Worm (Caenorhabditis elegans) whole organism, L1 larva: ENCODE data around the gene fig-1.

Experiments used
- C16A3.4 ChIP-seq: fragments of 150-350 bp; optimal IDR thresholded peaks from 2 replicates; lab custom pipeline; 2014; ENCODE audit warnings: missing biosample characterization, missing genetic modification characterization
- F16B12.6 ChIP-seq: fragments of 150-350 bp; optimal IDR thresholded peaks from 2 replicates; lab custom pipeline; 2014; ENCODE audit warnings: missing biosample characterization, missing genetic modification characterization
- Y116A8C.19 ChIP-seq: sonication (generic microtip); optimal IDR thresholded peaks from 2 replicates; lab custom pipeline; 2016; ENCODE audit warnings: missing compliant biosample characterization, missing genetic modification characterization, borderline replicate concordance
- aly-2 ChIP-seq: fragments of 150-350 bp; optimal IDR thresholded peaks from 2 replicates; lab custom pipeline; 2014; ENCODE audit warnings: missing biosample characterization, missing genetic modification characterization
- ama-1 ChIP-seq: fragments of 150-350 bp; optimal IDR thresholded peaks from 2 replicates; lab custom pipeline; 2014
- blmp-1 ChIP-seq: fragments of 150-350 bp; optimal IDR thresholded peaks from 2 replicates; lab custom pipeline; 2014; ENCODE audit warnings: missing biosample characterization, missing genetic modification characterization
- ceh-63 ChIP-seq: fragments of 200-800 bp; sonication (Bioruptor generic); optimal IDR thresholded peaks from 2 replicates; lab custom pipeline; 2018; ENCODE audit warnings: mild to moderate bottlenecking, missing genetic modification characterization, missing compliant biosample characterization
- ceh-8 ChIP-seq: fragments of 200-800 bp; sonication (Bioruptor generic); optimal IDR thresholded peaks from 2 replicates; lab custom pipeline; 2018; ENCODE audit warnings: mild to moderate bottlenecking, missing genetic modification characterization, moderate library complexity, missing compliant biosample characterization
- ceh-88 ChIP-seq: fragments of 200-800 bp; sonication (Bioruptor generic); IDR thresholded peaks from 2 replicates; pipeline ENCODE4 v1.3.6; 2022; ENCODE audit warnings: missing genetic modification characterization, missing compliant biosample characterization
- ces-1 ChIP-seq: fragments of 150-350 bp; optimal IDR thresholded peaks from 2 replicates; lab custom pipeline; 2014; ENCODE audit warnings: missing biosample characterization, missing genetic modification reagents, missing genetic modification characterization
- dsc-1 ChIP-seq: sonication (generic microtip); optimal IDR thresholded peaks from 2 replicates; lab custom pipeline; 2016; ENCODE audit warnings: mild to moderate bottlenecking, missing genetic modification characterization, missing compliant biosample characterization
- efl-1 ChIP-seq, 4 experiments: fragments of 150-350 bp; optimal IDR thresholded peaks in 3 of 4; peaks in 1 of 4; 1 replicate in 1 of 4; 2 replicates in 3 of 4; lab custom pipeline; 2014; ENCODE audit warnings: missing biosample characterization in 2 of 4, missing genetic modification characterization in 2 of 4, missing genetic modification reagents in 2 of 4
- egl-13 ChIP-seq: sonication (generic microtip); optimal IDR thresholded peaks from 2 replicates; lab custom pipeline; 2016; ENCODE audit warnings: missing genotype, missing genetic modification reagents, missing genetic modification characterization, missing compliant biosample characterization
- elt-2 ChIP-seq: sonication (generic microtip); optimal IDR thresholded peaks from 2 replicates; lab custom pipeline; 2016; ENCODE audit warnings: missing genetic modification characterization, mild to moderate bottlenecking, inconsistent platforms, missing compliant biosample characterization, missing genetic modification reagents
- elt-3 ChIP-seq, 6 experiments: fragments of 150-350 bp in 1 of 6; sonication (generic microtip); optimal IDR thresholded peaks; 2 replicates each; lab custom pipeline; 2017 to 2018; ENCODE audit warnings: missing biosample characterization in 6 of 6, missing genetic modification characterization in 6 of 6, inconsistent platforms in 1 of 6
- ets-5 ChIP-seq: fragments of 200-800 bp; sonication (Bioruptor generic); IDR thresholded peaks from 2 replicates; pipeline ENCODE4 v1.3.6; 2022; ENCODE audit warnings: missing genetic modification characterization, missing compliant biosample characterization
- fkh-10 ChIP-seq: sonication (generic microtip); optimal IDR thresholded peaks from 2 replicates; lab custom pipeline; 2017; ENCODE audit warnings: missing biosample characterization, missing genetic modification reagents, missing genetic modification characterization
- fkh-4 ChIP-seq: sonication (generic microtip); optimal IDR thresholded peaks from 2 replicates; lab custom pipeline; 2016; ENCODE audit warnings: missing compliant biosample characterization, missing genetic modification characterization, borderline replicate concordance
- fkh-8 ChIP-seq: sonication (generic microtip); optimal IDR thresholded peaks from 2 replicates; lab custom pipeline; 2016; ENCODE audit warnings: mild to moderate bottlenecking, missing genetic modification characterization, missing compliant biosample characterization
- fos-1 ChIP-seq: fragments of 150-350 bp; optimal IDR thresholded peaks from 2 replicates; lab custom pipeline; 2014; ENCODE audit warnings: missing biosample characterization, missing genetic modification characterization
- hlh-17 ChIP-seq: fragments of 200-800 bp; sonication (Bioruptor generic); optimal IDR thresholded peaks from 2 replicates; lab custom pipeline; 2018; ENCODE audit warnings: missing genetic modification characterization, mild to moderate bottlenecking, missing compliant biosample characterization, moderate library complexity, borderline replicate concordance
- hlh-4 ChIP-seq: sonication (generic microtip); optimal IDR thresholded peaks from 2 replicates; lab custom pipeline; 2016; ENCODE audit warnings: mild to moderate bottlenecking, missing genetic modification characterization, missing compliant biosample characterization
- hpl-2 ChIP-seq: fragments of 150-350 bp; optimal IDR thresholded peaks from 2 replicates; lab custom pipeline; 2014; ENCODE audit warnings: missing biosample characterization, missing genetic modification reagents, missing genetic modification characterization
- irx-1 ChIP-seq: sonication (generic microtip); optimal IDR thresholded peaks from 2 replicates; lab custom pipeline; 2016; ENCODE audit warnings: missing genetic modification characterization, missing compliant biosample characterization
- jun-1 ChIP-seq: fragments of 150-350 bp; optimal IDR thresholded peaks from 2 replicates; lab custom pipeline; 2014; ENCODE audit warnings: missing biosample characterization, missing genetic modification reagents, missing genetic modification characterization
- lin-14 ChIP-seq: fragments of 200-800 bp; sonication (Bioruptor generic); optimal IDR thresholded peaks from 2 replicates; lab custom pipeline; 2018; ENCODE audit warnings: mild to moderate bottlenecking, missing genetic modification characterization, moderate library complexity, missing compliant biosample characterization
- lin-15B ChIP-seq: fragments of 150-350 bp; sonication (generic microtip); optimal IDR thresholded peaks from 3 replicates; lab custom pipeline; 2014; ENCODE audit warnings: missing biosample characterization, missing genetic modification characterization
- lin-35 ChIP-seq, 2 experiments: fragments of 150-350 bp; optimal IDR thresholded peaks; 2 replicates each; lab custom pipeline; 2014; ENCODE audit warnings: missing biosample characterization in 2 of 2, missing genetic modification characterization in 2 of 2, missing genetic modification reagents in 2 of 2
- lin-39 ChIP-seq: fragments of 150-350 bp; optimal IDR thresholded peaks from 2 replicates; lab custom pipeline; 2014; ENCODE audit warnings: missing biosample characterization, missing genetic modification reagents, missing genetic modification characterization
- lir-3 ChIP-seq: sonication (generic microtip); optimal IDR thresholded peaks from 2 replicates; lab custom pipeline; 2016; ENCODE audit warnings: mild to moderate bottlenecking, missing genetic modification characterization, moderate library complexity, missing compliant biosample characterization; ENCODE audit not compliant: poor library complexity
- mef-2 ChIP-seq: fragments of 150-350 bp; optimal IDR thresholded peaks from 2 replicates; lab custom pipeline; 2014; ENCODE audit warnings: missing biosample characterization, missing genetic modification characterization
- mep-1 ChIP-seq: fragments of 150-350 bp; optimal IDR thresholded peaks from 2 replicates; lab custom pipeline; 2014; ENCODE audit warnings: missing biosample characterization, missing genetic modification characterization
- nhr-20 ChIP-seq: sonication (generic microtip); optimal IDR thresholded peaks from 2 replicates; lab custom pipeline; 2016; ENCODE audit warnings: mild to moderate bottlenecking, missing genetic modification characterization, missing compliant biosample characterization
- nhr-237 ChIP-seq: fragments of 150-350 bp; optimal IDR thresholded peaks from 2 replicates; lab custom pipeline; 2014; ENCODE audit warnings: missing biosample characterization, missing genetic modification characterization
- nhr-71 ChIP-seq: sonication (generic microtip); optimal IDR thresholded peaks from 2 replicates; lab custom pipeline; 2016; ENCODE audit warnings: mild to moderate bottlenecking, missing genetic modification characterization, moderate library complexity, missing compliant biosample characterization
- nhr-77 ChIP-seq: fragments of 150-350 bp; optimal IDR thresholded peaks from 2 replicates; lab custom pipeline; 2014; ENCODE audit warnings: missing biosample characterization, missing genetic modification characterization
- nhr-85 ChIP-seq: sonication (generic microtip); peaks from one replicate; lab custom pipeline; 2016; ENCODE audit warnings: missing genetic modification characterization, inconsistent platforms, missing compliant biosample characterization
- nhr-90 ChIP-seq: sonication (generic microtip); optimal IDR thresholded peaks from 2 replicates; lab custom pipeline; 2016; ENCODE audit warnings: mild to moderate bottlenecking, missing genetic modification characterization, missing compliant biosample characterization; ENCODE audit not compliant: poor library complexity
- pag-3 ChIP-seq: sonication (generic microtip); optimal IDR thresholded peaks from 2 replicates; lab custom pipeline; 2017; ENCODE audit warnings: missing genetic modification characterization, mild to moderate bottlenecking, missing compliant biosample characterization, antibody characterized with exemption, borderline replicate concordance; ENCODE audit not compliant: insufficient read depth
- pqm-1 ChIP-seq: sonication (generic microtip); optimal IDR thresholded peaks from 3 replicates; lab custom pipeline; 2017; ENCODE audit warnings: missing biosample characterization, missing genetic modification characterization
- sox-4 ChIP-seq: sonication (generic microtip); optimal IDR thresholded peaks from 2 replicates; lab custom pipeline; 2016; ENCODE audit warnings: missing genetic modification characterization, missing compliant biosample characterization
- sptf-1 ChIP-seq: fragments of 150-350 bp; optimal IDR thresholded peaks from 2 replicates; lab custom pipeline; 2014; ENCODE audit warnings: missing biosample characterization, missing genetic modification characterization
- swsn-7 ChIP-seq: sonication (generic microtip); optimal IDR thresholded peaks from 2 replicates; lab custom pipeline; 2016; ENCODE audit warnings: missing genetic modification characterization, missing compliant biosample characterization
- unc-30 ChIP-seq: sonication (generic microtip); optimal IDR thresholded peaks from 2 replicates; lab custom pipeline; 2017; ENCODE audit warnings: missing biosample characterization, missing genetic modification characterization
- unc-86 ChIP-seq: sonication (generic microtip); optimal IDR thresholded peaks from 2 replicates; lab custom pipeline; 2016; ENCODE audit warnings: missing genetic modification characterization, missing compliant biosample characterization
- unc-98 ChIP-seq: fragments of 200-800 bp; sonication (Bioruptor generic); IDR thresholded peaks from 2 replicates; pipeline ENCODE4 v1.3.6; 2022; ENCODE audit warnings: missing genetic modification characterization, missing compliant biosample characterization
- xbp-1 ChIP-seq: sonication (generic microtip); optimal IDR thresholded peaks from 2 replicates; lab custom pipeline; 2016; ENCODE audit warnings: missing genetic modification characterization, missing compliant biosample characterization
- zip-4 ChIP-seq: fragments of 200-800 bp; sonication (Bioruptor generic); optimal IDR thresholded peaks from 2 replicates; lab custom pipeline; 2018; ENCODE audit warnings: mild to moderate bottlenecking, missing genetic modification characterization, moderate library complexity, missing compliant biosample characterization
- ztf-11 ChIP-seq, 2 experiments: sonication (generic microtip); optimal IDR thresholded peaks; 2 replicates each; lab custom pipeline; 2016 to 2017; ENCODE audit warnings: missing genetic modification characterization in 2 of 2, missing biosample characterization in 1 of 2, missing compliant biosample characterization in 1 of 2
- ztf-4 ChIP-seq: fragments of 150-350 bp; optimal IDR thresholded peaks from 2 replicates; lab custom pipeline; 2014; ENCODE audit warnings: missing biosample characterization, missing genetic modification characterization

fig-1 gene

DNA sequence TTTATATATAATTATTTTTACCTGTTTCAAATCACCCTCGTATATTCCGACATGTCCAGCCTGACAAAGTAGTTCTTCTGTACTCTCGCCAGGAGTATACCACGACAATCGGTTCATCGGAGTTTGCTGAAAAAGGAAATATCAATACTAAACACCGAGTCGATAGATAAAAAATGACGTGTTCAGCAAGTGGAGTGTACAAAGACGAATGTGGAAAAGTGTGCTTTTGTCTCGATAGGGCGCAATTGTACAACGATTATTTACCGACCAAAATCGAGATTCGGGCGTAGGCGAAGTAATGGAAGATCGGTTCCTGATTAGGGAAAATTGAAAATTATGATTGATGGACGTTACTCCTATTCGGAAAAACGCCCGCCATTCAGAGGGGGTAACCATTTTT is 20.5 kb downstream of the fig-1 start, which contains the start of gene vps-36:
Gene vps-36, minus strand, starts transcription at position 126 of the 400 bp plus-strand sequence.
- TF ChIP-seq F16B12.6 (no peak), irx-1 (tag; lab: Kevin White, UChicago) (no peak), fos-1 (no peak), sptf-1 (no peak), efl-1 (optimal IDR thresholded peaks at IDR 0.05; lab: Kevin White, UChicago) (no peak), efl-1 (GFP tag; optimal IDR thresholded peaks at IDR 0.05 in 1 of 2; lab: Kevin White, UChicago) (no peak), elt-2 (tag; lab: Kevin White, UChicago) (peak; percentile 27), lin-14 (peak; percentile 8), ztf-11 (tag; optimal IDR thresholded peaks at IDR 0.05; lab: Kevin White, UChicago) (no peak), blmp-1 (tag; lab: Kevin White, UChicago) (peak; percentile 40), lin-35 (GFP tag; optimal IDR thresholded peaks at IDR 0.05; lab: Kevin White, UChicago) (peak in 1 of 2 experiments; percentile 21), nhr-85 (tag; lab: Kevin White, UChicago) (peak; percentile 69)

DNA sequence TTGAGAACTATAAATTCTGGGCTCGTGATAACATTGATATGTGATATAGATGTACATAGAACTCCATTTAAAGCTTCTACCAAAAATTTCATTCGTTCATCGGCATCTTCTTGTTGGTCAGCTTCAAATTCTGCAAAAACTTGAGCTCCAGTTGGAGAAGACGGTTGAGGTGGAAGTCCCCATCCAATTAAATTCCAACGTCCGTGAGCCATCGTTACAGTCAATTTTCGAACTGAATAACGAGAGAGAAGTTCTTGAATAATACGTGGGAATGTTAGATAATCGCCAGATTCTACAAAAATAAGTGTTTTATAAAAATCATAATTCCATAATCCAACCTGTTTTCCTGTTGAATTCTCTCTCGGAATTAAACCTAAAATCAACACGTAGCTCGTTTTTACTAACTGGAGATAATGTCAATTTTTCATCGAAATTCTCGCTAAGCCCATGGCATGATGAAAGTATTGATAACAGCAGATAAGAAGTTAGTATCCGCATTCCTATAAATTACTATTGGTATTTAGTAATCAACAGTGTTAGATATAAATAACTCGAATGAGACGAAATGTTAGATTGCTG is 22.6 kb downstream of the fig-1 start, which contains the start of gene pigt-1:
Gene pigt-1, minus strand, starts transcription at position 500 of the 579 bp plus-strand sequence.
- TF ChIP-seq lin-39 (tag; lab: Kevin White, UChicago) (no peak), pqm-1 (tag; lab: Kevin White, UChicago) (no peak), nhr-71 (tag; lab: Kevin White, UChicago) (peak; percentile 44), fkh-8 (tag; lab: Kevin White, UChicago) (no peak), mep-1 (no peak), nhr-77 (tag; lab: Kevin White, UChicago) (no peak), dsc-1 (no peak), mef-2 (no peak), sptf-1 (no peak), ceh-88 (GFP tag; lab: Robert Waterston, UW) (no peak), swsn-7 (tag; lab: Kevin White, UChicago) (no peak), ceh-8 (GFP tag; lab: Kevin White, UChicago) (no peak), xbp-1 (tag; lab: Kevin White, UChicago) (no peak), elt-3 (tag; optimal IDR thresholded peaks at IDR 0.05; lab: Kevin White, UChicago) (no peak), ceh-63 (GFP tag; lab: Kevin White, UChicago) (no peak), ets-5 (GFP tag; lab: Robert Waterston, UW) (no peak), lir-3 (tag; lab: Kevin White, UChicago) (no peak), sox-4 (tag; lab: Kevin White, UChicago) (no peak), fos-1 (no peak), unc-86 (tag; lab: Kevin White, UChicago) (no peak), lin-15B (tag; lab: Kevin White, UChicago) (no peak), unc-30 (no peak), nhr-85 (tag; lab: Kevin White, UChicago) (peak; percentile 58), ztf-4 (tag; lab: Kevin White, UChicago) (peak; percentile 33), hlh-17 (GFP tag; lab: Kevin White, UChicago) (no peak), Y116A8C.19 (tag; lab: Kevin White, UChicago) (no peak), hlh-4 (tag; lab: Kevin White, UChicago) (no peak), aly-2 (peak; percentile 44), jun-1 (tag; lab: Kevin White, UChicago) (no peak), ama-1 (lab: Kevin White, UChicago) (no peak), pag-3 (no peak), egl-13 (tag; lab: Kevin White, UChicago) (no peak), irx-1 (tag; lab: Kevin White, UChicago) (no peak), fkh-4 (tag; lab: Kevin White, UChicago) (no peak), nhr-237 (no peak), nhr-20 (tag; lab: Kevin White, UChicago) (peak; percentile 15), hpl-2 (GFP tag; lab: Kevin White, UChicago) (no peak), fkh-10 (GFP tag; lab: Kevin White, UChicago) (no peak), C16A3.4 (tag; lab: Kevin White, UChicago) (no peak), ztf-11 (tag; optimal IDR thresholded peaks at IDR 0.05; lab: Kevin White, UChicago) (no peak), unc-98 (GFP tag; lab: Robert Waterston, UW) (no peak), zip-4 (GFP tag; lab: Kevin White, UChicago) (no peak), ces-1 (GFP tag; lab: Kevin White, UChicago) (no peak), nhr-90 (peak; percentile 50)
